Fruit fly (Drosophila melanogaster) Kc167 (cell line): Measurements from ENCODE around the gene Argl.

ENCODE experiments used
- Myc ChIP-seq: fragments of >200 bp; optimal IDR thresholded peaks from 2 replicates; lab custom pipeline; 2017; ENCODE audit warnings: missing external identifiers
- Sin3A ChIP-seq: fragments of >200 bp; optimal IDR thresholded peaks from 2 replicates; lab custom pipeline; 2018; ENCODE audit warnings: missing external identifiers
- h ChIP-seq: fragments of >200 bp; optimal IDR thresholded peaks from 3 replicates; lab custom pipeline; 2018; ENCODE audit warnings: missing external identifiers
- insv ChIP-seq: fragments of >200 bp; optimal IDR thresholded peaks from 3 replicates; lab custom pipeline; 2018; ENCODE audit warnings: missing external identifiers
- psq ChIP-seq: fragments of >200 bp; optimal IDR thresholded peaks from 2 replicates; lab custom pipeline; 2017; ENCODE audit warnings: missing external identifiers
- ttk ChIP-seq: sonication (Bioruptor generic); optimal IDR thresholded peaks from 2 replicates; lab custom pipeline; 2017; ENCODE audit warnings: missing external identifiers

- TF ChIP-seq Myc (no peak), h (lab: Kevin White, UChicago) (no peak), Sin3A (no peak), insv (lab: Kevin White, UChicago) (no peak), ttk (no peak), psq (lab: Kevin White, UChicago) (no peak)
These were observed 21.6 kb downstream of the Argl start for dm6 chr2L:8920294-8920693.
